Fruit fly (Drosophila melanogaster): Measurements from ENCODE around the gene GAA1.

Gene GAA1

DNA sequence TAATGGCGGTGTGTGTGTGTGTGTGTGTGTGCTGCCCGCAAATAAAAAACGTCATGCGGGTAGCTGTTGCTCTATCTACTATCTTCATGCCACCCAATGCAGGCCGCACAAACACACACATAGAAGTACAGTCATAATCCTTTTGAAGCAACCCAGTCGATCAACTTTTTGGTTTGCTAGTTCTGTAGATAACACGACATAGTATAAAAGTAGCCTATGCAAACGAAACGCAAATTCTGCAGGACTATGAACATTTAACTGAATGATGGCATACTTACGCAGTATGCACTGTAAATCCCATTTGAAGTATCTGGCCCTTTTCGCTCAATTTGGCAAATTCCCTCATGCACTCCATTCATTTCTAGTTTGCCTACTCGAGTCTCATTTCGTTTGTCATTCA, 7.1 kb downstream of the GAA1 start (continued):
- TF ChIP-seq CG31365 (tag; optimal IDR thresholded peaks at IDR 0.05) (no peak), scrt (GFP tag; optimal IDR thresholded peaks at IDR 0.05) (peak; percentile 5), CG2712 (tag; optimal IDR thresholded peaks at IDR 0.05) (peak; percentile 1), CG5953 (GFP tag; IDR thresholded peaks at IDR 0.05) (no peak), nerfin-1 (tag; optimal IDR thresholded peaks at IDR 0.05) (no peak), Sox100B (GFP tag; optimal IDR thresholded peaks at IDR 0.05) (no peak), CG4360 (GFP tag; IDR thresholded peaks at IDR 0.05) (no peak), CG2120 (GFP tag; optimal IDR thresholded peaks at IDR 0.05) (peak; percentile 40), Dip3 (GFP tag; optimal IDR thresholded peaks at IDR 0.05) (no peak), CG12942 (GFP tag; optimal IDR thresholded peaks at IDR 0.05) (no peak), esg (GFP tag; conservative IDR thresholded peaks at IDR 0.05) (no peak), Asciz (GFP tag; optimal IDR thresholded peaks at IDR 0.05) (no peak), Antp (GFP tag; optimal IDR thresholded peaks at IDR 0.05) (peak; percentile 46), dm (GFP tag; optimal IDR thresholded peaks at IDR 0.05) (no peak), row (GFP tag; IDR thresholded peaks at IDR 0.05) (peak; percentile 40; the same call in 1 of the 3 replicates), CG2875 (GFP tag; optimal IDR thresholded peaks at IDR 0.05) (no peak), crol (GFP tag; IDR thresholded peaks at IDR 0.05) (no peak), Med (GFP tag) (peak; percentile 73), CG4617 (GFP tag; optimal IDR thresholded peaks at IDR 0.05; ENCODE audit: borderline replicate concordance) (no peak), bsh (GFP tag; optimal IDR thresholded peaks at IDR 0.05) (no peak), pum (GFP tag; optimal IDR thresholded peaks at IDR 0.05) (no peak), lmd (GFP tag; IDR thresholded peaks at IDR 0.05) (0 out of 2 replicates have a peak, but pooled peaks have one; percentile 9), CG6272 (GFP tag; IDR thresholded peaks at IDR 0.05) (no peak), CG9932 (GFP tag; IDR thresholded peaks at IDR 0.05) (peak; percentile 27; the same call in 1 of the 2 replicates), CG42726 (GFP tag; IDR thresholded peaks at IDR 0.05; ENCODE audit: partially characterized antibody) (no peak), gce (GFP tag; IDR thresholded peaks at IDR 0.05) (no peak), vvl (GFP tag; IDR thresholded peaks at IDR 0.05) (no peak), cad (GFP tag; optimal IDR thresholded peaks at IDR 0.05) (no peak), CG15269 (tag; optimal IDR thresholded peaks at IDR 0.05) (peak; percentile 19), CG12104 (GFP tag; optimal IDR thresholded peaks at IDR 0.05) (no peak), Meics (GFP tag; optimal IDR thresholded peaks at IDR 0.05) (peak; percentile 13), ind (GFP tag; optimal IDR thresholded peaks at IDR 0.05) (peak; percentile 26), ap (GFP tag; IDR thresholded peaks at IDR 0.05) (no peak), CG8924 (tag; optimal IDR thresholded peaks at IDR 0.05) (no peak), nom (GFP tag; optimal IDR thresholded peaks at IDR 0.05) (no peak), eve (GFP tag; optimal IDR thresholded peaks at IDR 0.05) (peak in 1 of 2 experiments; percentile 36), Fer1 (GFP tag; optimal IDR thresholded peaks at IDR 0.05) (peak; percentile 35), pb (GFP tag; optimal IDR thresholded peaks at IDR 0.05) (no peak), Hmr (GFP tag; optimal IDR thresholded peaks at IDR 0.05) (peak; percentile 23), CG17829 (tag; optimal IDR thresholded peaks at IDR 0.05) (no peak), sug (tag; optimal IDR thresholded peaks at IDR 0.05) (no peak), CG11093 (GFP tag; IDR thresholded peaks at IDR 0.05) (no peak), CG8478 (optimal IDR thresholded peaks at IDR 0.05) (no peak), CG6854 (GFP tag; optimal IDR thresholded peaks at IDR 0.05) (no peak), crp (GFP tag; optimal IDR thresholded peaks at IDR 0.05) (no peak), nerfin-2 (GFP tag; IDR thresholded peaks at IDR 0.05; ENCODE audit: partially characterized antibody) (no peak), Myb (GFP tag; optimal IDR thresholded peaks at IDR 0.05) (peak; percentile 16), CG1233 (GFP tag; optimal IDR thresholded peaks at IDR 0.05) (no peak), CG4328 (GFP tag; optimal IDR thresholded peaks at IDR 0.05) (no peak), da (GFP tag; optimal IDR thresholded peaks at IDR 0.05) (no peak), CG8281 (tag; optimal IDR thresholded peaks at IDR 0.05) (no peak), CG10147 (GFP tag; optimal IDR thresholded peaks at IDR 0.05) (no peak)

Data from whole organism, embryonic.